Fruit fly (Drosophila melanogaster) S2 (cell line): ENCODE measurements around the gene CG45544.

ENCODE experiments used
- CG8478 ChIP-seq: fragments of >200 bp; optimal IDR thresholded peaks from 2 replicates; lab custom pipeline; 2018
- CTCF ChIP-seq, 2 experiments: fragments of >200 bp; optimal IDR thresholded peaks; 2 replicates each; lab custom pipeline; 2018

DNA sequence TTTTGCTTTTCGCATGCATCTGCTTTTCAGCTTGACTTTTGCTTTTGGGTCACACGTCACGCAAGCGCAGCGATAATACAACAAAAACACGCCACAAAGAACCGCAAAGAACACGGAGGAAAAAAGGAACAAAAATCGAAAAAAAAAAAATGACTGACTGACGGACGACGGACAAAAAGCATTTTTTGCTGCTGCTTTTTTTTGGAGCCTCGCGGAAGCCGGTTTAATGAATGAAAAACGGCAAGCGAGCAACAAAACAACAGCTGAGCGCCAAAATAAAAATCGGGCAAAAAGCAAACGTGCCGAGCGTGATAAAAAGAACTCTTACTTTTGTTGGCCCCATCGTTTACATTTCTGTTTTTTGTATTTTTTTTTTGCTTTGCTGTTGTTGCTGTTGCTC is 1.9 kb upstream of the CG45544 start:
- TF ChIP-seq CTCF (optimal IDR thresholded peaks at IDR 0.05; lab: Kevin White, UChicago) (no peak), CG8478 (no peak)
